Worm (Caenorhabditis elegans) whole organism, L1 larva: ENCODE results near the gene ttc-7.

Experiments used
- C04F5.9 ChIP-seq: sonication (generic microtip); optimal IDR thresholded peaks from 2 replicates; lab custom pipeline; 2016; ENCODE audit warnings: missing genetic modification characterization, missing compliant biosample characterization
- C34B4.2 ChIP-seq: sonication (generic microtip); optimal IDR thresholded peaks from 2 replicates; lab custom pipeline; 2017; ENCODE audit warnings: mild to moderate bottlenecking, missing genetic modification characterization, missing compliant biosample characterization
- F16B12.6 ChIP-seq: fragments of 150-350 bp; optimal IDR thresholded peaks from 2 replicates; lab custom pipeline; 2014; ENCODE audit warnings: missing biosample characterization, missing genetic modification characterization
- aha-1 ChIP-seq: fragments of 150-350 bp; optimal IDR thresholded peaks from 2 replicates; lab custom pipeline; 2014; ENCODE audit warnings: missing biosample characterization, missing genetic modification characterization
- ceh-90 ChIP-seq: sonication (generic microtip); optimal IDR thresholded peaks from 2 replicates; lab custom pipeline; 2016; ENCODE audit warnings: missing genetic modification characterization, missing compliant biosample characterization
- ces-1 ChIP-seq: fragments of 150-350 bp; optimal IDR thresholded peaks from 2 replicates; lab custom pipeline; 2014; ENCODE audit warnings: missing biosample characterization, missing genetic modification reagents, missing genetic modification characterization
- efl-1 ChIP-seq, 4 experiments: fragments of 150-350 bp; optimal IDR thresholded peaks in 3 of 4; peaks in 1 of 4; 1 replicate in 1 of 4; 2 replicates in 3 of 4; lab custom pipeline; 2014; ENCODE audit warnings: missing biosample characterization in 2 of 4, missing genetic modification characterization in 2 of 4, missing genetic modification reagents in 2 of 4
- egl-13 ChIP-seq: sonication (generic microtip); optimal IDR thresholded peaks from 2 replicates; lab custom pipeline; 2016; ENCODE audit warnings: missing genotype, missing genetic modification reagents, missing genetic modification characterization, missing compliant biosample characterization
- egl-27 ChIP-seq, 2 experiments: fragments of 150-350 bp in 1 of 2; sonication (generic microtip); optimal IDR thresholded peaks; 3 replicates each; lab custom pipeline; 2017 to 2018; ENCODE audit warnings: missing biosample characterization in 2 of 2, missing genetic modification characterization in 2 of 2, missing genetic modification reagents in 2 of 2
- elt-2 ChIP-seq: sonication (generic microtip); optimal IDR thresholded peaks from 2 replicates; lab custom pipeline; 2016; ENCODE audit warnings: missing genetic modification characterization, mild to moderate bottlenecking, inconsistent platforms, missing compliant biosample characterization, missing genetic modification reagents
- fkh-10 ChIP-seq: sonication (generic microtip); optimal IDR thresholded peaks from 2 replicates; lab custom pipeline; 2017; ENCODE audit warnings: missing biosample characterization, missing genetic modification reagents, missing genetic modification characterization
- fkh-4 ChIP-seq: sonication (generic microtip); optimal IDR thresholded peaks from 2 replicates; lab custom pipeline; 2016; ENCODE audit warnings: missing compliant biosample characterization, missing genetic modification characterization, borderline replicate concordance
- fkh-8 ChIP-seq: sonication (generic microtip); optimal IDR thresholded peaks from 2 replicates; lab custom pipeline; 2016; ENCODE audit warnings: mild to moderate bottlenecking, missing genetic modification characterization, missing compliant biosample characterization
- lin-13 ChIP-seq: fragments of 150-350 bp; optimal IDR thresholded peaks from 2 replicates; lab custom pipeline; 2014; ENCODE audit warnings: missing biosample characterization, missing genetic modification reagents, missing genetic modification characterization
- lin-15B ChIP-seq: fragments of 150-350 bp; sonication (generic microtip); optimal IDR thresholded peaks from 3 replicates; lab custom pipeline; 2014; ENCODE audit warnings: missing biosample characterization, missing genetic modification characterization
- lsy-2 ChIP-seq, 2 experiments: fragments of 150-350 bp; optimal IDR thresholded peaks; 2 replicates each; lab custom pipeline; 2014; ENCODE audit warnings: missing biosample characterization in 2 of 2, missing genetic modification characterization in 2 of 2
- mef-2 ChIP-seq: fragments of 150-350 bp; optimal IDR thresholded peaks from 2 replicates; lab custom pipeline; 2014; ENCODE audit warnings: missing biosample characterization, missing genetic modification characterization
- nhr-20 ChIP-seq: sonication (generic microtip); optimal IDR thresholded peaks from 2 replicates; lab custom pipeline; 2016; ENCODE audit warnings: mild to moderate bottlenecking, missing genetic modification characterization, missing compliant biosample characterization
- nhr-237 ChIP-seq: fragments of 150-350 bp; optimal IDR thresholded peaks from 2 replicates; lab custom pipeline; 2014; ENCODE audit warnings: missing biosample characterization, missing genetic modification characterization
- nhr-71 ChIP-seq: sonication (generic microtip); optimal IDR thresholded peaks from 2 replicates; lab custom pipeline; 2016; ENCODE audit warnings: mild to moderate bottlenecking, missing genetic modification characterization, moderate library complexity, missing compliant biosample characterization
- nhr-76 ChIP-seq: sonication (generic microtip); optimal IDR thresholded peaks from 2 replicates; lab custom pipeline; 2017; ENCODE audit warnings: missing biosample characterization, missing genetic modification characterization
- nhr-84 ChIP-seq: sonication (generic microtip); optimal IDR thresholded peaks from 2 replicates; lab custom pipeline; 2017; ENCODE audit warnings: missing biosample characterization, missing genetic modification characterization
- nhr-85 ChIP-seq: sonication (generic microtip); peaks from one replicate; lab custom pipeline; 2016; ENCODE audit warnings: missing genetic modification characterization, inconsistent platforms, missing compliant biosample characterization
- nhr-90 ChIP-seq: sonication (generic microtip); optimal IDR thresholded peaks from 2 replicates; lab custom pipeline; 2016; ENCODE audit warnings: mild to moderate bottlenecking, missing genetic modification characterization, missing compliant biosample characterization; ENCODE audit not compliant: poor library complexity
- pag-3 ChIP-seq: sonication (generic microtip); optimal IDR thresholded peaks from 2 replicates; lab custom pipeline; 2017; ENCODE audit warnings: missing genetic modification characterization, mild to moderate bottlenecking, missing compliant biosample characterization, antibody characterized with exemption, borderline replicate concordance; ENCODE audit not compliant: insufficient read depth
- skn-1 ChIP-seq: fragments of 150-350 bp; optimal IDR thresholded peaks from 2 replicates; lab custom pipeline; 2014; ENCODE audit warnings: missing biosample characterization, missing genetic modification characterization
- snu-23 ChIP-seq: sonication (generic microtip); optimal IDR thresholded peaks from 2 replicates; lab custom pipeline; 2016; ENCODE audit warnings: missing genetic modification characterization, missing compliant biosample characterization
- sox-4 ChIP-seq: sonication (generic microtip); optimal IDR thresholded peaks from 2 replicates; lab custom pipeline; 2016; ENCODE audit warnings: missing genetic modification characterization, missing compliant biosample characterization
- swsn-7 ChIP-seq: sonication (generic microtip); optimal IDR thresholded peaks from 2 replicates; lab custom pipeline; 2016; ENCODE audit warnings: missing genetic modification characterization, missing compliant biosample characterization
- unc-30 ChIP-seq: sonication (generic microtip); optimal IDR thresholded peaks from 2 replicates; lab custom pipeline; 2017; ENCODE audit warnings: missing biosample characterization, missing genetic modification characterization
- unc-62 ChIP-seq: fragments of 150-350 bp; optimal IDR thresholded peaks from 2 replicates; lab custom pipeline; 2014; ENCODE audit warnings: missing biosample characterization, missing genetic modification reagents, missing genetic modification characterization
- unc-98 ChIP-seq: fragments of 200-800 bp; sonication (Bioruptor generic); IDR thresholded peaks from 2 replicates; pipeline ENCODE4 v1.3.6; 2022; ENCODE audit warnings: missing genetic modification characterization, missing compliant biosample characterization
- vab-15 ChIP-seq: sonication (generic microtip); optimal IDR thresholded peaks from 2 replicates; lab custom pipeline; 2017; ENCODE audit warnings: missing genotype, mild to moderate bottlenecking, missing genetic modification characterization, missing compliant biosample characterization
- xbp-1 ChIP-seq: sonication (generic microtip); optimal IDR thresholded peaks from 2 replicates; lab custom pipeline; 2016; ENCODE audit warnings: missing genetic modification characterization, missing compliant biosample characterization
- zag-1 ChIP-seq: fragments of 150-350 bp; optimal IDR thresholded peaks from 2 replicates; lab custom pipeline; 2014; ENCODE audit warnings: missing biosample characterization, missing genetic modification characterization
- ztf-4 ChIP-seq: fragments of 150-350 bp; optimal IDR thresholded peaks from 2 replicates; lab custom pipeline; 2014; ENCODE audit warnings: missing biosample characterization, missing genetic modification characterization

ttc-7 gene

DNA sequence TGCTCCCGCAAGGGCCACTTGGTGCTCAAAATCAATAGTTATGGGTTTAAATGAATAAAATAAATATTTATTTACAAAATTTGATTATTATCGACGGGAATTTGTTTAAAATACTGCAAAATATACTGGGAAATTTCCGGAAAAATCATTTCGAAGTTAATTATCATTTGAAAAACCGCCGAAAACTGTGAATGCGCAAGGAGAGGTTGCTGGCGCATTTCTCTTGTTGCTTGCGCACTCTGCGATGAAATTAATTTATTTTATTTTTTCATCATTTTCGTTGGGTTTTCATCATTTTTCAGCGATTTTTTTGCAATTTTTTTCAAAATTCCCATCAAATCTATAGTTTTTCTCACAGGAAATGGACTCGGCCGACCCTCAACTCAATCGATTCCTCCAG lies 697 bp upstream of the ttc-7 start, which contains the start of gene ddp-1 (continued):
- peak; percentile 98 to 100 for TF ChIP-seq efl-1 (optimal IDR thresholded peaks at IDR 0.05; lab: Kevin White, UChicago)
- TF ChIP-seq efl-1 (GFP tag; optimal IDR thresholded peaks at IDR 0.05 in 1 of 2; lab: Kevin White, UChicago) = peak; percentile 99 to 100
- TF ChIP-seq nhr-20 (tag; lab: Kevin White, UChicago) = peak; percentile 94
- peak; percentile 96 to 97 for TF ChIP-seq lsy-2 (tag; optimal IDR thresholded peaks at IDR 0.05; lab: Kevin White, UChicago)
- TF ChIP-seq ztf-4 = peak; percentile 92
- peak; percentile 95 for TF ChIP-seq xbp-1 (tag; lab: Kevin White, UChicago)

- TF ChIP-seq vab-15 (tag; lab: Kevin White, UChicago) (no peak), pag-3 (tag; lab: Kevin White, UChicago) (no peak), ces-1 (GFP tag; lab: Kevin White, UChicago) (no peak), unc-30 (tag; lab: Kevin White, UChicago) (no peak), aha-1 (no peak), elt-2 (no peak), lin-15B (tag; lab: Kevin White, UChicago) (no peak), nhr-237 (no peak)
Observed at ce11 chrIII:1876267-1876865, 16.1 kb downstream of the ttc-7 start.

ce11 chrIII:1877189-1877588 lies 17.0 kb downstream of the ttc-7 start:
- no peak for TF ChIP-seq egl-13 (tag; lab: Kevin White, UChicago)
- peak in 1 of 2 experiments; percentile 31 for TF ChIP-seq lsy-2 (tag; optimal IDR thresholded peaks at IDR 0.05; lab: Kevin White, UChicago)
- TF ChIP-seq lin-13 = peak; percentile 0

DNA sequence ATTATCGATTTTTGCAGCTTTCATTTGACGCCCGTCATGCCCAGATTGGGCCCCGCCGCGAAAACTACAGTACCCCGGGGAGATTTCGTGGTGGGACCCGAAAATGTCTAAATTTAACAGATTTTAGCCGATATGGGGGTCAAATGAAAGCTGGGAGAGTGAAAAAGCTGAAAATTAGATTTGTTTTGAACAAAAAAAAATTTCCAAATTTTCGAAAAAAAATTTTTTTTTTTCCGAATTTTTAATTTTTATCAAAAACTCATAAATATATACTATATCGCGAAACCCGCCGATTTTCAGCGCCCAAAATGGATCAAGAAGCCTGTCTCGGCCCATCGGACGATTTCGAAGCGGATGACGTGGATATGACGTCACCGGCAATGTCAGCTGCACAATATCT lies 17.8 kb downstream of the ttc-7 start, which contains the start of gene smi-1:
Gene smi-1 (plus strand): TSS at position 301 of the 400 bp plus-strand sequence.
- TF ChIP-seq fkh-10 (no peak), skn-1 (tag; lab: Kevin White, UChicago) (no peak), swsn-7 (tag; lab: Kevin White, UChicago) (no peak), C34B4.2 (tag; lab: Kevin White, UChicago) (no peak), nhr-20 (tag; lab: Kevin White, UChicago) (no peak), C04F5.9 (tag; lab: Kevin White, UChicago) (no peak), mef-2 (tag; lab: Kevin White, UChicago) (no peak), pag-3 (tag; lab: Kevin White, UChicago) (no peak), snu-23 (no peak), ces-1 (GFP tag; lab: Kevin White, UChicago) (no peak), nhr-71 (tag; lab: Kevin White, UChicago) (no peak), F16B12.6 (no peak), nhr-90 (tag; lab: Kevin White, UChicago) (no peak), ceh-90 (tag; lab: Kevin White, UChicago) (no peak), nhr-237 (no peak)
- TF ChIP-seq, all 84 proteins: peak for 0

- TF ChIP-seq sox-4 (tag; lab: Kevin White, UChicago) (no peak), fkh-4 (tag; lab: Kevin White, UChicago) (no peak), unc-62 (GFP tag; lab: Kevin White, UChicago) (no peak), zag-1 (tag; lab: Kevin White, UChicago) (no peak), nhr-84 (tag; lab: Kevin White, UChicago) (no peak), fkh-8 (tag; lab: Kevin White, UChicago) (no peak), unc-98 (no peak), nhr-90 (tag; lab: Kevin White, UChicago) (no peak), nhr-85 (tag; lab: Kevin White, UChicago) (no peak), egl-27 (tag; optimal IDR thresholded peaks at IDR 0.05; lab: Kevin White, UChicago) (no peak), nhr-76 (tag; lab: Kevin White, UChicago) (no peak)
Observed at ce11 chrIII:1878918-1879317, 18.7 kb downstream of the ttc-7 start.
